Worm (Caenorhabditis elegans): ENCODE data around the gene B0336.13.

Gene B0336.13

ce11 chrIII:5693736-5694135, at the start of gene B0336.13:
Gene B0336.13 (plus strand): TSS chrIII:5694036.
- no peak for TF ChIP-seq nhr-21 (tag; optimal IDR thresholded peaks at IDR 0.05)
- no peak for TF ChIP-seq peb-1 (tag; optimal IDR thresholded peaks at IDR 0.05)
- no peak for TF ChIP-seq ztf-11 (tag; optimal IDR thresholded peaks at IDR 0.05)
- TF ChIP-seq sma-9 (GFP tag; optimal IDR thresholded peaks at IDR 0.05) = no peak
- TF ChIP-seq sma-9 (tag; optimal IDR thresholded peaks at IDR 0.05) = no peak
- TF ChIP-seq R02D3.7 (tag; optimal IDR thresholded peaks at IDR 0.05) = no peak
- no peak for TF ChIP-seq sma-3 (GFP tag; optimal IDR thresholded peaks at IDR 0.05)
- TF ChIP-seq fos-1 (tag; optimal IDR thresholded peaks at IDR 0.05) = no peak
- TF ChIP-seq nhr-10 (tag; optimal IDR thresholded peaks at IDR 0.05) = no peak
- TF ChIP-seq Y55F3AM.14 (GFP tag; optimal IDR thresholded peaks at IDR 0.05) = no peak
- TF ChIP-seq nhr-129 (tag; optimal IDR thresholded peaks at IDR 0.05) = no peak
- no peak for TF ChIP-seq C34F6.9 (tag; optimal IDR thresholded peaks at IDR 0.05)
- no peak for TF ChIP-seq ztf-4 (tag; optimal IDR thresholded peaks at IDR 0.05)

- no peak for TF ChIP-seq nhr-129 (tag; optimal IDR thresholded peaks at IDR 0.05)
- TF ChIP-seq mab-5 (tag; optimal IDR thresholded peaks at IDR 0.05) = no peak
- no peak for TF ChIP-seq nhr-25 (tag; optimal IDR thresholded peaks at IDR 0.05)
- no peak for TF ChIP-seq elt-1 (tag; optimal IDR thresholded peaks at IDR 0.05)
- no peak for TF ChIP-seq nhr-237 (tag; optimal IDR thresholded peaks at IDR 0.05)
- TF ChIP-seq C34F6.9 (tag; optimal IDR thresholded peaks at IDR 0.05) = no peak
- no peak for TF ChIP-seq ceh-82 (tag; optimal IDR thresholded peaks at IDR 0.05)
- TF ChIP-seq fos-1 (tag; optimal IDR thresholded peaks at IDR 0.05) = peak; percentile 68
- peak in 1 of 2 experiments; percentile 37 for TF ChIP-seq lsy-2 (tag; optimal IDR thresholded peaks at IDR 0.05)
- TF ChIP-seq lin-11 (tag; optimal IDR thresholded peaks at IDR 0.05) = no peak
- TF ChIP-seq unc-55 (GFP tag; optimal IDR thresholded peaks at IDR 0.05) = peak; percentile 24
- TF ChIP-seq F13H6.1 (tag; optimal IDR thresholded peaks at IDR 0.05) = peak; percentile 38
- TF ChIP-seq nhr-23 (tag; optimal IDR thresholded peaks at IDR 0.05) = no peak
- TF ChIP-seq elt-3 (tag; optimal IDR thresholded peaks at IDR 0.05) = no peak
- TF ChIP-seq R02D3.7 (tag; optimal IDR thresholded peaks at IDR 0.05) = no peak
- no peak for TF ChIP-seq ztf-1 (GFP tag; conservative IDR thresholded peaks at IDR 0.05)
- peak; percentile 42 for TF ChIP-seq crh-2 (tag; optimal IDR thresholded peaks at IDR 0.05)
- TF ChIP-seq skn-1 (tag; optimal IDR thresholded peaks at IDR 0.05) = no peak
- no peak for TF ChIP-seq nhr-11 (tag; optimal IDR thresholded peaks at IDR 0.05)
- no peak for TF ChIP-seq nhr-12 (tag; optimal IDR thresholded peaks at IDR 0.05)
- no peak for TF ChIP-seq mdl-1 (tag; optimal IDR thresholded peaks at IDR 0.05)
- no peak for TF ChIP-seq ZK546.5 (tag; optimal IDR thresholded peaks at IDR 0.05)
- no peak for TF ChIP-seq sem-4 (tag; optimal IDR thresholded peaks at IDR 0.05)
- TF ChIP-seq sma-3 (GFP tag; optimal IDR thresholded peaks at IDR 0.05) = peak; percentile 68
- TF ChIP-seq ama-1 (optimal IDR thresholded peaks at IDR 0.05) = peak; percentile 86
- no peak for TF ChIP-seq ceh-16 (tag; optimal IDR thresholded peaks at IDR 0.05)
- TF ChIP-seq Y55F3AM.14 (GFP tag; optimal IDR thresholded peaks at IDR 0.05) = no peak
- no peak for TF ChIP-seq nhr-10 (tag; optimal IDR thresholded peaks at IDR 0.05)
- peak; percentile 23 for TF ChIP-seq lin-13 (GFP tag; optimal IDR thresholded peaks at IDR 0.05)
- peak; percentile 59 for TF ChIP-seq gmeb-1 (tag; optimal IDR thresholded peaks at IDR 0.05)
- TF ChIP-seq nhr-6 (tag; optimal IDR thresholded peaks at IDR 0.05) = no peak
- TF ChIP-seq aly-2 (tag; optimal IDR thresholded peaks at IDR 0.05) = no peak
- TF ChIP-seq sma-9 (GFP tag; optimal IDR thresholded peaks at IDR 0.05) = peak; percentile 53
- no peak for TF ChIP-seq sma-9 (tag; optimal IDR thresholded peaks at IDR 0.05)
- TF ChIP-seq unc-62 (GFP tag; optimal IDR thresholded peaks at IDR 0.05) = no peak
- peak; percentile 96 for TF ChIP-seq snpc-4 (tag; optimal IDR thresholded peaks at IDR 0.05)
- TF ChIP-seq ztf-4 (tag; optimal IDR thresholded peaks at IDR 0.05) = no peak
- no peak for TF ChIP-seq egl-27 (tag; optimal IDR thresholded peaks at IDR 0.05)
- no peak for TF ChIP-seq mbf-1 (tag; optimal IDR thresholded peaks at IDR 0.05)
- no peak for TF ChIP-seq zag-1 (tag; optimal IDR thresholded peaks at IDR 0.05)
- peak; percentile 69 for TF ChIP-seq nhr-21 (tag; optimal IDR thresholded peaks at IDR 0.05)
- no peak for TF ChIP-seq blmp-1 (tag; optimal IDR thresholded peaks at IDR 0.05; ENCODE audit: insufficient read depth)
These were observed 40.1 kb upstream of the B0336.13 start for ce11 chrIII:5653692-5654105.

All from whole organism, L2 larva.